Fruit fly (Drosophila melanogaster) whole organism, adult: ENCODE measurements around the gene CG11686.

Experiments used
- CG11617 ChIP-seq: fragments of 200-800 bp; sonication (Bioruptor generic); optimal IDR thresholded peaks from 2 replicates; lab custom pipeline; 2017; ENCODE audit warnings: mild to moderate bottlenecking, missing biosample characterization, missing genetic modification reagents, missing genetic modification characterization
- CG14711 ChIP-seq: fragments of 200-800 bp; sonication (Bioruptor generic); optimal IDR thresholded peaks from 2 replicates; lab custom pipeline; 2018; ENCODE audit warnings: missing biosample characterization, mild to moderate bottlenecking, missing genetic modification characterization, moderate library complexity
- CG1620 ChIP-seq: fragments of 200-800 bp; sonication (Bioruptor generic); optimal IDR thresholded peaks from 2 replicates; lab custom pipeline; 2016; ENCODE audit warnings: missing biosample characterization, missing genetic modification characterization
- CG33017 ChIP-seq: fragments of 200-800 bp; sonication (Bioruptor generic); optimal IDR thresholded peaks from 2 replicates; lab custom pipeline; 2018; ENCODE audit warnings: missing biosample characterization, mild to moderate bottlenecking, missing genetic modification characterization, moderate library complexity
- Mnt ChIP-seq: fragments of 200-800 bp; sonication (Bioruptor generic); optimal IDR thresholded peaks from 2 replicates; lab custom pipeline; 2016; ENCODE audit warnings: missing biosample characterization, mild to moderate bottlenecking, missing genetic modification characterization
- kay ChIP-seq: fragments of 200-800 bp; sonication (Bioruptor generic); peaks from one replicate; lab custom pipeline; 2016; ENCODE audit warnings: missing biosample characterization, missing genetic modification characterization, borderline replicate concordance

DNA sequence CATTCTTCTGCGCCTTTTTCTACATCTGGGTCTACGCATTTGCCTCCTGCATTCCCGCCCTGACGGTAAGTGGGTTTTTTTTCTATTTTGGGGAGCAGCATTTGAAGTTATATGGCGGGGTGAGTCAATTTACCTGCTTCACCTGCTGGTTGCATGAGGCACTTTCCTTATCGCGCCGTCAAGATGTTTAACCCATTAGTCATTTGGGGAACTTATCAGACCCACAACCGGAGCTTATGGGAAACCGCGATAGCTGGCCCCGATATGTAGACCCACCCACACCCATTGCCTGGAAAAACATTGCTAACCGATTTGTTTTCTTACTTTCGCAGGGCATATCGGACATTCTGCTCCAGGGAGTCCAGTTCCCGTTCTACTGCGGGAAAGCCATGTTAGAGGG lies 1.6 kb downstream of the CG11686 start:
- TF ChIP-seq CG14711, result no peak
- TF ChIP-seq kay, result no peak
- TF ChIP-seq Mnt (GFP tag; lab: Kevin White, UChicago), result no peak
- no peak for TF ChIP-seq CG1620 (GFP tag; lab: Kevin White, UChicago)
- no peak for TF ChIP-seq CG33017 (tag; lab: Kevin White, UChicago)
- TF ChIP-seq CG11617, result no peak
